Worm (Caenorhabditis elegans): ENCODE measurements around the gene C18B2.3.

Gene C18B2.3

ce11 chrX:3650100-3650809, 48.6 kb downstream of the C18B2.3 start, which contains the start of the genes sax-1 and R11G1.2:
Gene sax-1 (minus strand): TSS chrX:3650150.
Gene R11G1.2 (plus strand): TSS chrX:3650614.
- no peak for TF ChIP-seq unc-62 (GFP tag; optimal IDR thresholded peaks at IDR 0.05)

All from whole organism, dauer.